Fruit fly (Drosophila melanogaster) whole organism, embryonic: Measurements from ENCODE around the gene CG15877.

Experiments
- Bgb ChIP-seq: fragments of 200-800 bp; sonication (Bioruptor generic); IDR thresholded peaks from 2 replicates; pipeline ENCODE4 v1.3.6; 2022; ENCODE audit warnings: missing biosample characterization, missing genetic modification characterization; ENCODE audit not compliant: partially characterized antibody
- CG10654 ChIP-seq: fragments of 200-800 bp; sonication (Bioruptor generic); optimal IDR thresholded peaks from 2 replicates; lab custom pipeline; 2016; ENCODE audit warnings: missing biosample characterization, missing genetic modification characterization
- CG13287 ChIP-seq: fragments of 200-800 bp; sonication (Bioruptor generic); IDR thresholded peaks from 2 replicates; pipeline ENCODE4 v1.3.6; 2022; ENCODE audit warnings: missing biosample characterization, missing genetic modification characterization; ENCODE audit not compliant: partially characterized antibody
- CG1529 ChIP-seq: fragments of 200-800 bp; sonication (Bioruptor generic); optimal IDR thresholded peaks from 3 replicates; lab custom pipeline; 2018; ENCODE audit warnings: missing biosample characterization, missing genetic modification characterization
- CG16863 ChIP-seq: fragments of 200-800 bp; sonication (Bioruptor generic); optimal IDR thresholded peaks from 3 replicates; lab custom pipeline; 2016; ENCODE audit warnings: missing biosample characterization, missing genetic modification characterization
- CG2120 ChIP-seq: fragments of 200-800 bp; sonication (Bioruptor generic); optimal IDR thresholded peaks from 3 replicates; lab custom pipeline; 2016; ENCODE audit warnings: missing biosample characterization, missing genetic modification characterization
- CG2712 ChIP-seq: fragments of 200-800 bp; optimal IDR thresholded peaks from 3 replicates; lab custom pipeline; 2019; ENCODE audit warnings: missing biosample characterization, mild to moderate bottlenecking, missing genetic modification characterization, moderate library complexity
- CG3726 ChIP-seq: fragments of 200-800 bp; sonication (Bioruptor generic); IDR thresholded peaks from 3 replicates; pipeline ENCODE4, ENCODE4 v1.3.6; 2022; ENCODE audit warnings: missing biosample characterization, missing genetic modification characterization
- CG3847 ChIP-seq: fragments of 200-800 bp; sonication (Bioruptor generic); IDR thresholded peaks from 2 replicates; pipeline ENCODE4 v1.3.6; 2022; ENCODE audit warnings: missing biosample characterization, missing genetic modification characterization
- CG43689 ChIP-seq: fragments of 200-800 bp; sonication (Bioruptor generic); IDR thresholded peaks from 2 replicates; pipeline ENCODE4 v1.3.6; 2022; ENCODE audit warnings: missing biosample characterization, missing genetic modification characterization
- CG4424 ChIP-seq: fragments of 200-800 bp; sonication (Bioruptor generic); optimal IDR thresholded peaks from 3 replicates; lab custom pipeline; 2016; ENCODE audit warnings: missing biosample characterization, missing genetic modification characterization
- CG5953 ChIP-seq: fragments of 200-800 bp; sonication (Bioruptor generic); IDR thresholded peaks from 2 replicates; pipeline ENCODE4 v1.3.6; 2022; ENCODE audit warnings: missing biosample characterization, missing genetic modification characterization
- CG6272 ChIP-seq: fragments of 200-800 bp; sonication (Bioruptor generic); IDR thresholded peaks from 2 replicates; pipeline ENCODE4 v1.3.6; 2022; ENCODE audit warnings: missing biosample characterization, missing genetic modification characterization
- CG6854 ChIP-seq: fragments of 200-800 bp; sonication (Bioruptor generic); optimal IDR thresholded peaks from 3 replicates; lab custom pipeline; 2017; ENCODE audit warnings: missing biosample characterization, mild to moderate bottlenecking, missing genetic modification characterization
- CG7556 ChIP-seq: fragments of 200-800 bp; sonication (Bioruptor generic); optimal IDR thresholded peaks from 2 replicates; lab custom pipeline; 2017; ENCODE audit warnings: missing biosample characterization, mild to moderate bottlenecking, missing genetic modification characterization
- CG7786 ChIP-seq: fragments of 200-800 bp; sonication (Bioruptor generic); optimal IDR thresholded peaks from 2 replicates; lab custom pipeline; 2016; ENCODE audit warnings: missing biosample characterization, missing genetic modification characterization
- CG9437 ChIP-seq: fragments of 200-800 bp; sonication (Bioruptor generic); optimal IDR thresholded peaks from 2 replicates; lab custom pipeline; 2018; ENCODE audit warnings: missing biosample characterization, mild to moderate bottlenecking, missing genetic modification characterization
- Camta ChIP-seq: fragments of 200-800 bp; sonication (Bioruptor generic); optimal IDR thresholded peaks from 2 replicates; lab custom pipeline; 2016; ENCODE audit warnings: missing biosample characterization, missing genetic modification characterization
- D ChIP-seq, 2 experiments: fragments of 200-800 bp in 1 of 2; fragments of >200 bp in 1 of 2; sonication (Bioruptor generic) in 1 of 2; optimal IDR thresholded peaks; 2 replicates in 1 of 2; 3 replicates in 1 of 2; lab custom pipeline; 2017; ENCODE audit warnings: mild to moderate bottlenecking in 1 of 2, missing biosample characterization in 1 of 2, missing genetic modification characterization in 1 of 2, missing genetic modification reagents in 1 of 2
- Dad ChIP-seq: fragments of 200-800 bp; sonication (Bioruptor generic); optimal IDR thresholded peaks from 3 replicates; lab custom pipeline; 2016; ENCODE audit warnings: missing biosample characterization, missing genetic modification characterization
- Dll ChIP-seq: fragments of 200-800 bp; sonication (Bioruptor generic); IDR thresholded peaks from 4 replicates; pipeline ENCODE4 v1.3.6; 2022; ENCODE audit warnings: missing biosample characterization, missing genetic modification characterization; ENCODE audit not compliant: partially characterized antibody
- Ets97D ChIP-seq: fragments of 200-800 bp; sonication (Bioruptor generic); optimal IDR thresholded peaks from 3 replicates; lab custom pipeline; 2016; ENCODE audit warnings: missing biosample characterization, missing genetic modification characterization
- GATAe ChIP-seq: fragments of 200-800 bp; sonication (Bioruptor generic); conservative IDR thresholded peaks from 2 replicates; pipeline ENCODE4 v1.3.6; 2022; ENCODE audit warnings: missing biosample characterization, missing genetic modification characterization
- HLHmδ ChIP-seq: fragments of 200-800 bp; sonication (Bioruptor generic); optimal IDR thresholded peaks from 2 replicates; lab custom pipeline; 2018; ENCODE audit warnings: missing biosample characterization, mild to moderate bottlenecking, missing genetic modification characterization, moderate library complexity
- HmgD ChIP-seq: fragments of 200-800 bp; sonication (Bioruptor generic); optimal IDR thresholded peaks from 3 replicates; lab custom pipeline; 2016; ENCODE audit warnings: missing biosample characterization, missing genetic modification characterization
- Hr78 ChIP-seq, 2 experiments: fragments of 200-800 bp in 1 of 2; fragments of >200 bp in 1 of 2; sonication (Bioruptor generic) in 1 of 2; optimal IDR thresholded peaks; 2 replicates each; lab custom pipeline; 2017 to 2019; ENCODE audit warnings: missing biosample characterization in 2 of 2, missing genetic modification characterization in 2 of 2, mild to moderate bottlenecking in 1 of 2, moderate library complexity in 1 of 2
- NFAT ChIP-seq: fragments of 200-800 bp; sonication (Bioruptor generic); IDR thresholded peaks from 2 replicates; pipeline ENCODE4 v1.3.6; 2022; ENCODE audit warnings: missing biosample characterization, missing genetic modification characterization
- Nf-YA ChIP-seq: fragments of 200-800 bp; sonication (Bioruptor generic); IDR thresholded peaks from 2 replicates; pipeline ENCODE4 v1.3.6; 2022; ENCODE audit warnings: missing biosample characterization, missing genetic modification characterization
- Poxn ChIP-seq: fragments of 200-800 bp; sonication (Bioruptor generic); IDR thresholded peaks from 2 replicates; pipeline ENCODE4 v1.3.6; 2022; ENCODE audit warnings: missing biosample characterization, missing genetic modification characterization
- Taf1 ChIP-seq: fragments of 200-800 bp; sonication (Bioruptor generic); IDR thresholded peaks from 2 replicates; pipeline ENCODE4 v1.3.6; 2022; ENCODE audit warnings: missing biosample characterization, missing genetic modification characterization
- Usf ChIP-seq: fragments of 200-800 bp; sonication (Bioruptor generic); optimal IDR thresholded peaks from 2 replicates; lab custom pipeline; 2017; ENCODE audit warnings: missing genotype, missing biosample characterization, missing genetic modification characterization
- ap ChIP-seq: fragments of 200-800 bp; sonication (Bioruptor generic); IDR thresholded peaks from 2 replicates; pipeline ENCODE4 v1.3.6; 2022; ENCODE audit warnings: missing biosample characterization, missing genetic modification characterization
- ara ChIP-seq: fragments of 200-800 bp; sonication (Bioruptor generic); IDR thresholded peaks from 2 replicates; pipeline ENCODE4 v1.3.6; 2022; ENCODE audit warnings: missing biosample characterization, missing genetic modification characterization
- btn ChIP-seq: fragments of 200-800 bp; sonication (Bioruptor generic); optimal IDR thresholded peaks from 2 replicates; lab custom pipeline; 2016; ENCODE audit warnings: missing biosample characterization, missing genetic modification characterization
- chif ChIP-seq, 2 experiments: fragments of 200-800 bp; sonication (Bioruptor generic); optimal IDR thresholded peaks; 3 replicates each; lab custom pipeline; 2016; ENCODE audit warnings: missing biosample characterization in 2 of 2, missing genetic modification characterization in 2 of 2
- disco-r ChIP-seq: fragments of 200-800 bp; sonication (Bioruptor generic); optimal IDR thresholded peaks from 2 replicates; lab custom pipeline; 2016; ENCODE audit warnings: missing biosample characterization, missing genetic modification characterization
- ems ChIP-seq: fragments of 200-800 bp; sonication (Bioruptor generic); optimal IDR thresholded peaks from 3 replicates; lab custom pipeline; 2016; ENCODE audit warnings: missing biosample characterization, missing genetic modification characterization
- fd102C ChIP-seq: fragments of 200-800 bp; sonication (Bioruptor generic); optimal IDR thresholded peaks from 2 replicates; lab custom pipeline; 2018; ENCODE audit warnings: missing biosample characterization, mild to moderate bottlenecking, missing genetic modification characterization, moderate library complexity
- gcm ChIP-seq: fragments of 200-800 bp; sonication (Bioruptor generic); optimal IDR thresholded peaks from 2 replicates; lab custom pipeline; 2019; ENCODE audit warnings: missing biosample characterization, mild to moderate bottlenecking, missing genetic modification characterization, moderate library complexity
- gsb-n ChIP-seq: fragments of 200-800 bp; sonication (Bioruptor generic); optimal IDR thresholded peaks from 3 replicates; lab custom pipeline; 2018; ENCODE audit warnings: missing biosample characterization, mild to moderate bottlenecking, missing genetic modification characterization
- hth ChIP-seq: fragments of >200 bp; optimal IDR thresholded peaks from 2 replicates; lab custom pipeline; 2017; ENCODE audit warnings: inconsistent platforms
- kay ChIP-seq: fragments of 200-800 bp; sonication (Bioruptor generic); optimal IDR thresholded peaks from 2 replicates; lab custom pipeline; 2016; ENCODE audit warnings: missing biosample characterization, missing genetic modification characterization
- lab ChIP-seq: fragments of 200-800 bp; sonication (Bioruptor generic); optimal IDR thresholded peaks from 3 replicates; lab custom pipeline; 2017; ENCODE audit warnings: missing biosample characterization, missing genetic modification characterization, mild to moderate bottlenecking, moderate library complexity, missing genetic modification reagents
- maf-S ChIP-seq: fragments of 200-800 bp; sonication (Bioruptor generic); optimal IDR thresholded peaks from 2 replicates; lab custom pipeline; 2016; ENCODE audit warnings: missing biosample characterization, missing genetic modification characterization
- nerfin-1 ChIP-seq: fragments of 200-800 bp; sonication (Bioruptor generic); optimal IDR thresholded peaks from 3 replicates; lab custom pipeline; 2019; ENCODE audit warnings: missing biosample characterization, mild to moderate bottlenecking, missing genetic modification characterization, moderate library complexity
- seq ChIP-seq: fragments of 200-800 bp; sonication (Bioruptor generic); IDR thresholded peaks from 2 replicates; pipeline ENCODE4 v1.3.6; 2022; ENCODE audit warnings: missing biosample characterization, missing genetic modification characterization
- sim ChIP-seq: fragments of 200-800 bp; sonication (Bioruptor generic); IDR thresholded peaks from 2 replicates; pipeline ENCODE4 v1.3.6; 2022; ENCODE audit warnings: missing biosample characterization, missing genetic modification characterization
- stc ChIP-seq: fragments of 200-800 bp; sonication (Bioruptor generic); IDR thresholded peaks from 2 replicates; pipeline ENCODE4 v1.3.6; 2022; ENCODE audit warnings: missing biosample characterization, missing genetic modification characterization
- sug ChIP-seq: fragments of 200-800 bp; optimal IDR thresholded peaks from 2 replicates; lab custom pipeline; 2019; ENCODE audit warnings: missing biosample characterization, mild to moderate bottlenecking, missing genetic modification characterization, moderate library complexity
- tin ChIP-seq: fragments of 200-800 bp; sonication (Bioruptor generic); optimal IDR thresholded peaks from 3 replicates; lab custom pipeline; 2016; ENCODE audit warnings: missing biosample characterization, missing genetic modification characterization
- vvl ChIP-seq: fragments of 200-800 bp; sonication (Bioruptor generic); IDR thresholded peaks from 2 replicates; pipeline ENCODE4 v1.3.6; 2022; ENCODE audit warnings: missing biosample characterization, missing genetic modification characterization
- yki ChIP-seq: fragments of >200 bp; optimal IDR thresholded peaks from 3 replicates; lab custom pipeline; 2018

Gene CG15877

dm6 chr3L:2387816-2388215, 10.5 kb upstream of the CG15877 start (continued):
- TF ChIP-seq Usf (GFP tag; lab: Kevin White, UChicago) (no peak), maf-S (no peak), ap (no peak), vvl (GFP tag; lab: Robert Waterston, UW) (peak; percentile 54; the same call in 1 of the 2 replicates), btn (GFP tag; lab: Kevin White, UChicago) (no peak), sim (GFP tag; lab: Robert Waterston, UW) (no peak), CG3726 (GFP tag; lab: Robert Waterston, UW) (no peak), Taf1 (GFP tag; lab: Robert Waterston, UW) (no peak), HLHmδ (GFP tag; lab: Kevin White, UChicago) (no peak), CG6854 (GFP tag; lab: Kevin White, UChicago) (no peak), CG4424 (GFP tag; lab: Kevin White, UChicago) (no peak), CG13287 (GFP tag; lab: Robert Waterston, UW) (peak; percentile 42; the same call in 1 of the 2 replicates), Dad (GFP tag; lab: Kevin White, UChicago) (no peak), CG10654 (GFP tag; lab: Kevin White, UChicago) (no peak), gsb-n (tag; lab: Kevin White, UChicago) (no peak), CG1529 (no peak), gcm (GFP tag; lab: Kevin White, UChicago) (peak; percentile 30), GATAe (GFP tag; lab: Robert Waterston, UW) (no peak), CG16863 (no peak), fd102C (no peak), Dll (GFP tag; lab: Robert Waterston, UW) (peak; percentile 44; the same call in 1 of the 4 replicates), D (optimal IDR thresholded peaks at IDR 0.05; lab: Kevin White, UChicago) (no peak), D (GFP tag; optimal IDR thresholded peaks at IDR 0.05; lab: Kevin White, UChicago) (no peak), tin (GFP tag; lab: Kevin White, UChicago) (no peak), ems (GFP tag; lab: Kevin White, UChicago) (no peak), nerfin-1 (tag; lab: Kevin White, UChicago) (peak; percentile 92), yki (no peak), CG3847 (GFP tag; lab: Robert Waterston, UW) (no peak), seq (no peak), hth (lab: Kevin White, UChicago) (no peak), CG2120 (no peak), CG5953 (GFP tag; lab: Robert Waterston, UW) (no peak), Hr78 (GFP tag; optimal IDR thresholded peaks at IDR 0.05; lab: Kevin White, UChicago) (no peak), CG2712 (tag; lab: Kevin White, UChicago) (peak; percentile 18), sug (tag; lab: Kevin White, UChicago) (peak; percentile 32), CG9437 (no peak), CG6272 (GFP tag; lab: Robert Waterston, UW) (no peak), CG7786 (GFP tag; lab: Kevin White, UChicago) (no peak), stc (GFP tag; lab: Robert Waterston, UW) (peak; percentile 14; the same call in 1 of the 2 replicates), disco-r (GFP tag; lab: Kevin White, UChicago) (no peak), CG43689 (GFP tag; lab: Robert Waterston, UW) (no peak), Bgb (GFP tag; lab: Robert Waterston, UW) (peak; percentile 9; the same call in 1 of the 2 replicates), Poxn (GFP tag; lab: Robert Waterston, UW) (no peak), Nf-YA (GFP tag; lab: Robert Waterston, UW) (no peak), HmgD (no peak), NFAT (GFP tag; lab: Robert Waterston, UW) (no peak), ara (GFP tag; lab: Robert Waterston, UW) (no peak), CG7556 (GFP tag; lab: Kevin White, UChicago) (no peak), chif (GFP tag; optimal IDR thresholded peaks at IDR 0.05; lab: Kevin White, UChicago) (no peak), lab (peak; percentile 25), kay (no peak), Camta (GFP tag; lab: Kevin White, UChicago) (no peak), Ets97D (GFP tag; lab: Kevin White, UChicago) (no peak)
